Worm (Caenorhabditis elegans) whole organism, young adult: Measurements from ENCODE around the gene T15B12.1.

Experiments used
- B0261.1 ChIP-seq: sonication (generic microtip); optimal IDR thresholded peaks from 2 replicates; lab custom pipeline; 2016; ENCODE audit warnings: mild to moderate bottlenecking, missing genetic modification characterization, moderate library complexity, missing compliant biosample characterization
- B0336.3 ChIP-seq: fragments of 200-800 bp; sonication (Bioruptor generic); IDR thresholded peaks from 2 replicates; pipeline ENCODE4 v1.3.6; 2022; ENCODE audit warnings: missing genetic modification characterization, missing compliant biosample characterization
- F37B4.10 ChIP-seq: fragments of 200-800 bp; sonication (Bioruptor generic); IDR thresholded peaks from 2 replicates; pipeline ENCODE4 v1.3.6; 2022; ENCODE audit warnings: missing genetic modification characterization, missing compliant biosample characterization
- T07F8.4 ChIP-seq: sonication (generic microtip); optimal IDR thresholded peaks from 2 replicates; lab custom pipeline; 2016; ENCODE audit warnings: mild to moderate bottlenecking, missing genetic modification characterization, moderate library complexity, missing compliant biosample characterization
- Y53G8AR.9 ChIP-seq: fragments of 200-800 bp; sonication (Bioruptor generic); conservative IDR thresholded peaks from 2 replicates; pipeline ENCODE4 v1.3.6; 2022; ENCODE audit warnings: missing genetic modification reagents, missing genetic modification characterization, missing compliant biosample characterization
- Y67H2A.10 ChIP-seq: fragments of 200-800 bp; sonication (Bioruptor generic); conservative IDR thresholded peaks from 2 replicates; pipeline ENCODE4 v1.3.6; 2022; ENCODE audit warnings: missing genetic modification reagents, missing genetic modification characterization, missing compliant biosample characterization
- ama-1 ChIP-seq, 3 experiments: fragments of 150-350 bp in 1 of 3; sonication (generic microtip) in 2 of 3; optimal IDR thresholded peaks; 2 replicates each; lab custom pipeline; 2014 to 2018; ENCODE audit warnings: missing biosample characterization in 2 of 3, missing genetic modification characterization in 2 of 3, missing genetic modification reagents in 2 of 3
- aptf-3 ChIP-seq: fragments of 200-800 bp; sonication (Bioruptor generic); IDR thresholded peaks from 2 replicates; pipeline ENCODE4 v1.3.6; 2022; ENCODE audit warnings: missing genetic modification characterization, missing compliant biosample characterization
- atf-7 ChIP-seq: sonication (generic microtip); optimal IDR thresholded peaks from 2 replicates; lab custom pipeline; 2017; ENCODE audit warnings: mild to moderate bottlenecking, missing genetic modification characterization, missing compliant biosample characterization
- athp-1 ChIP-seq: sonication (generic microtip); optimal IDR thresholded peaks from 2 replicates; lab custom pipeline; 2017; ENCODE audit warnings: mild to moderate bottlenecking, missing genetic modification characterization, missing compliant biosample characterization
- attf-3 ChIP-seq: fragments of 200-800 bp; sonication (Bioruptor generic); conservative IDR thresholded peaks from 2 replicates; pipeline ENCODE4 v1.3.6; 2022; ENCODE audit warnings: missing genetic modification reagents, missing genetic modification characterization, missing compliant biosample characterization
- bed-1 ChIP-seq: fragments of 200-800 bp; sonication (Bioruptor generic); IDR thresholded peaks from 2 replicates; pipeline ENCODE4 v1.3.6; 2022; ENCODE audit warnings: missing genetic modification reagents, missing genetic modification characterization, missing compliant biosample characterization
- ccch-3 ChIP-seq: fragments of 200-800 bp; sonication (Bioruptor generic); optimal IDR thresholded peaks from 2 replicates; lab custom pipeline; 2018; ENCODE audit warnings: mild to moderate bottlenecking, missing genetic modification characterization, missing compliant biosample characterization
- cebp-2 ChIP-seq: fragments of 200-800 bp; sonication (Bioruptor generic); IDR thresholded peaks from 2 replicates; pipeline ENCODE4 v1.3.6; 2022; ENCODE audit warnings: missing genetic modification characterization, missing compliant biosample characterization
- die-1 ChIP-seq: sonication (generic microtip); optimal IDR thresholded peaks from 2 replicates; lab custom pipeline; 2016; ENCODE audit warnings: missing genotype, mild to moderate bottlenecking, missing genetic modification characterization, missing compliant biosample characterization
- ets-4 ChIP-seq: fragments of 200-800 bp; sonication (Bioruptor generic); optimal IDR thresholded peaks from 2 replicates; lab custom pipeline; 2018; ENCODE audit warnings: mild to moderate bottlenecking, missing genetic modification characterization, missing compliant biosample characterization
- fkh-3 ChIP-seq: sonication (generic microtip); optimal IDR thresholded peaks from 2 replicates; lab custom pipeline; 2016; ENCODE audit warnings: mild to moderate bottlenecking, missing genetic modification characterization, missing compliant biosample characterization
- hlh-12 ChIP-seq: sonication (generic microtip); optimal IDR thresholded peaks from 2 replicates; lab custom pipeline; 2016; ENCODE audit warnings: missing genetic modification characterization, missing compliant biosample characterization
- hlh-26 ChIP-seq: fragments of 200-800 bp; sonication (Bioruptor generic); conservative IDR thresholded peaks from 2 replicates; pipeline ENCODE4 v1.3.6; 2022; ENCODE audit warnings: missing genetic modification reagents, missing genetic modification characterization, missing compliant biosample characterization
- hmg-1.2 ChIP-seq: fragments of 200-800 bp; sonication (Bioruptor generic); IDR thresholded peaks from 2 replicates; pipeline ENCODE4 v1.3.6; 2022; ENCODE audit warnings: missing genetic modification reagents, missing genetic modification characterization, missing compliant biosample characterization
- hmg-20 ChIP-seq: fragments of 200-800 bp; sonication (Bioruptor generic); IDR thresholded peaks from 2 replicates; pipeline ENCODE4 v1.3.6; 2022; ENCODE audit warnings: missing genetic modification reagents, missing genetic modification characterization, missing compliant biosample characterization
- hrde-1 ChIP-seq: sonication (generic microtip); optimal IDR thresholded peaks from 2 replicates; lab custom pipeline; 2016; ENCODE audit warnings: missing genetic modification characterization, mild to moderate bottlenecking, missing compliant biosample characterization, moderate library complexity, missing genotype, missing genetic modification reagents, borderline replicate concordance
- hsf-1 ChIP-seq: fragments of 200-800 bp; sonication (Bioruptor generic); IDR thresholded peaks from 2 replicates; pipeline ENCODE4 v1.3.6; 2022; ENCODE audit warnings: missing genetic modification reagents, missing genetic modification characterization, missing compliant biosample characterization
- lin-26 ChIP-seq: fragments of 200-800 bp; sonication (Bioruptor generic); IDR thresholded peaks from 2 replicates; pipeline ENCODE4 v1.3.6; 2022; ENCODE audit warnings: missing genetic modification reagents, missing genetic modification characterization, missing compliant biosample characterization
- lir-1 ChIP-seq: fragments of 200-800 bp; sonication (Bioruptor generic); conservative IDR thresholded peaks from 2 replicates; pipeline ENCODE4 v1.3.6; 2022; ENCODE audit warnings: missing genetic modification reagents, missing genetic modification characterization, missing compliant biosample characterization
- madf-3 ChIP-seq: fragments of 200-800 bp; sonication (Bioruptor generic); IDR thresholded peaks from 2 replicates; pipeline ENCODE4 v1.3.6; 2022; ENCODE audit warnings: missing genetic modification reagents, missing genetic modification characterization, missing compliant biosample characterization
- madf-6 ChIP-seq: fragments of 200-800 bp; sonication (Bioruptor generic); IDR thresholded peaks from 2 replicates; pipeline ENCODE4 v1.3.6; 2022; ENCODE audit warnings: missing genetic modification reagents, missing genetic modification characterization, missing compliant biosample characterization
- madf-8 ChIP-seq: fragments of 200-800 bp; sonication (Bioruptor generic); conservative IDR thresholded peaks from 2 replicates; pipeline ENCODE4 v1.3.6; 2022; ENCODE audit warnings: missing genetic modification reagents, missing genetic modification characterization, missing compliant biosample characterization
- mcd-1 ChIP-seq: fragments of 200-800 bp; sonication (Bioruptor generic); IDR thresholded peaks from 2 replicates; pipeline ENCODE4 v1.3.6; 2022; ENCODE audit warnings: missing genetic modification reagents, missing genetic modification characterization, missing compliant biosample characterization
- mes-4 ChIP-seq: sonication (generic microtip); optimal IDR thresholded peaks from 2 replicates; lab custom pipeline; 2016; ENCODE audit warnings: missing genotype, missing genetic modification characterization, missing compliant biosample characterization
- nhr-120 ChIP-seq: fragments of 200-800 bp; sonication (Bioruptor generic); IDR thresholded peaks from 2 replicates; pipeline ENCODE4 v1.3.6; 2022; ENCODE audit warnings: missing genetic modification characterization, missing compliant biosample characterization
- nhr-27 ChIP-seq: fragments of 200-800 bp; sonication (Bioruptor generic); optimal IDR thresholded peaks from 2 replicates; lab custom pipeline; 2018; ENCODE audit warnings: mild to moderate bottlenecking, missing genetic modification characterization, moderate library complexity, missing compliant biosample characterization
- rcor-1 ChIP-seq: fragments of 200-800 bp; sonication (Bioruptor generic); IDR thresholded peaks from 2 replicates; pipeline ENCODE4 v1.3.6; 2022; ENCODE audit warnings: missing genetic modification reagents, missing genetic modification characterization, missing compliant biosample characterization
- sea-2 ChIP-seq: fragments of 200-800 bp; sonication (Bioruptor generic); IDR thresholded peaks from 2 replicates; pipeline ENCODE4 v1.3.6; 2022; ENCODE audit warnings: missing genetic modification characterization, missing compliant biosample characterization
- tlf-1 ChIP-seq: fragments of 200-800 bp; sonication (Bioruptor generic); optimal IDR thresholded peaks from 2 replicates; lab custom pipeline; 2018; ENCODE audit warnings: mild to moderate bottlenecking, missing genetic modification characterization, missing compliant biosample characterization
- unc-62 ChIP-seq: fragments of 150-350 bp; optimal IDR thresholded peaks from 2 replicates; lab custom pipeline; 2014; ENCODE audit warnings: missing biosample characterization, missing genetic modification reagents, missing genetic modification characterization
- zfh-2 ChIP-seq: fragments of 200-800 bp; sonication (Bioruptor generic); conservative IDR thresholded peaks from 2 replicates; pipeline ENCODE4 v1.3.6; 2022; ENCODE audit warnings: missing genetic modification reagents, missing genetic modification characterization, missing compliant biosample characterization
- zim-3 ChIP-seq: sonication (generic microtip); optimal IDR thresholded peaks from 2 replicates; lab custom pipeline; 2017; ENCODE audit warnings: mild to moderate bottlenecking, missing genetic modification characterization, moderate library complexity, missing compliant biosample characterization
- ztf-22 ChIP-seq: fragments of 200-800 bp; sonication (Bioruptor generic); optimal IDR thresholded peaks from 2 replicates; lab custom pipeline; 2018; ENCODE audit warnings: mild to moderate bottlenecking, missing genetic modification characterization, moderate library complexity, missing compliant biosample characterization
- ztf-26 ChIP-seq: sonication (generic microtip); optimal IDR thresholded peaks from 2 replicates; lab custom pipeline; 2017; ENCODE audit warnings: missing genetic modification characterization, missing compliant biosample characterization
- ztf-6 ChIP-seq: fragments of 200-800 bp; sonication (Bioruptor generic); IDR thresholded peaks from 2 replicates; pipeline ENCODE4 v1.3.6; 2022; ENCODE audit warnings: missing genetic modification reagents, missing genetic modification characterization, missing compliant biosample characterization

The T15B12.1 gene

ce11 chrIII:5273396-5273857, 14.6 kb upstream of the T15B12.1 start, which contains the start of gene ztf-8 (continued):
- no peak for TF ChIP-seq ztf-6 (GFP tag; lab: Robert Waterston, UW)
- TF ChIP-seq Y67H2A.10: no peak
- TF ChIP-seq nhr-120 (GFP tag; lab: Robert Waterston, UW): no peak
- TF ChIP-seq mes-4 (tag; lab: Kevin White, UChicago): no peak
- peak; percentile 29 for TF ChIP-seq tlf-1 (GFP tag; lab: Kevin White, UChicago)
- peak; percentile 42 for TF ChIP-seq athp-1 (tag; lab: Kevin White, UChicago)
- no peak for TF ChIP-seq ccch-3 (GFP tag; lab: Kevin White, UChicago)
- 0 out of 2 replicates have a peak, but pooled peaks have one; percentile 22 for TF ChIP-seq aptf-3 (GFP tag; lab: Robert Waterston, UW)
- no peak for TF ChIP-seq attf-3 (GFP tag; lab: Robert Waterston, UW)
- TF ChIP-seq zfh-2 (GFP tag; lab: Robert Waterston, UW): no peak
- peak; percentile 18; the same call in 1 of the 2 replicates for TF ChIP-seq hmg-1.2 (GFP tag; lab: Robert Waterston, UW)
- TF ChIP-seq sea-2 (GFP tag; lab: Robert Waterston, UW): no peak
- TF ChIP-seq atf-7 (tag; lab: Kevin White, UChicago): peak; percentile 31
- 0 out of 2 replicates have a peak, but pooled peaks have one; percentile 51 for TF ChIP-seq madf-3 (GFP tag; lab: Robert Waterston, UW)
- TF ChIP-seq B0336.3: peak; percentile 72
- peak; percentile 2 for TF ChIP-seq B0261.1
- TF ChIP-seq zim-3: peak; percentile 31
- no peak for TF ChIP-seq unc-62
- TF ChIP-seq hrde-1: no peak
- peak; percentile 38 for TF ChIP-seq rcor-1 (GFP tag; lab: Robert Waterston, UW)
- TF ChIP-seq F37B4.10: no peak
- TF ChIP-seq ztf-26 (tag; lab: Kevin White, UChicago): peak; percentile 12
- no peak for TF ChIP-seq lir-1 (GFP tag; lab: Robert Waterston, UW)
- TF ChIP-seq hlh-12 (tag; lab: Kevin White, UChicago): no peak
- no peak for TF ChIP-seq ets-4 (GFP tag; lab: Kevin White, UChicago)
- TF ChIP-seq ama-1 (optimal IDR thresholded peaks at IDR 0.05; lab: Kevin White, UChicago): peak; percentile 37
- TF ChIP-seq ama-1 (GFP tag; optimal IDR thresholded peaks at IDR 0.05; lab: Kevin White, UChicago): peak in 1 of 2 experiments; percentile 5
- no peak for TF ChIP-seq T07F8.4 (tag; lab: Kevin White, UChicago)
- TF ChIP-seq hlh-26 (GFP tag; lab: Robert Waterston, UW): no peak
- no peak for TF ChIP-seq nhr-27 (tag; lab: Kevin White, UChicago)
- peak; percentile 65 for TF ChIP-seq madf-6 (GFP tag; lab: Robert Waterston, UW)
- no peak for TF ChIP-seq fkh-3 (tag; lab: Kevin White, UChicago)
- TF ChIP-seq Y53G8AR.9: peak; percentile 66; the same call in 1 of the 2 replicates

- TF ChIP-seq madf-3 (GFP tag; lab: Robert Waterston, UW) (0 out of 2 replicates have a peak, but pooled peaks have one; percentile 58), cebp-2 (GFP tag; lab: Robert Waterston, UW) (0 out of 2 replicates have a peak, but pooled peaks have one; percentile 50), lin-26 (GFP tag; lab: Robert Waterston, UW) (peak; percentile 37), mcd-1 (peak; percentile 17; the same call in 1 of the 2 replicates), hmg-20 (GFP tag; lab: Robert Waterston, UW) (no peak), madf-8 (no peak), hsf-1 (GFP tag; lab: Robert Waterston, UW) (peak; percentile 27; the same call in 1 of the 2 replicates), B0336.3 (peak; percentile 25; the same call in 1 of the 2 replicates), ztf-22 (GFP tag; lab: Kevin White, UChicago) (no peak), bed-1 (GFP tag; lab: Robert Waterston, UW) (no peak), die-1 (tag; lab: Kevin White, UChicago) (no peak)
Observed at ce11 chrIII:5274250-5274649, 13.7 kb upstream of the T15B12.1 start.
